Worm (Caenorhabditis elegans) whole organism, midembryonic: Measurements from ENCODE around the gene F36H5.10.

Source experiments
- T22C8.4 ChIP-seq: fragments of 200-800 bp; sonication (Bioruptor generic); IDR thresholded peaks from 2 replicates; pipeline ENCODE4 v1.3.6; 2022; ENCODE audit warnings: missing genetic modification characterization, missing compliant biosample characterization
- cog-1 ChIP-seq: sonication (generic microtip); optimal IDR thresholded peaks from 2 replicates; lab custom pipeline; 2016; ENCODE audit warnings: missing genetic modification characterization, missing compliant biosample characterization
- flt-1 ChIP-seq: fragments of 200-800 bp; sonication (Bioruptor generic); IDR thresholded peaks from 2 replicates; pipeline ENCODE4 v1.3.6; 2022; ENCODE audit warnings: missing genetic modification characterization, missing compliant biosample characterization
- klf-2 ChIP-seq: fragments of 200-800 bp; sonication (Bioruptor generic); conservative IDR thresholded peaks from 2 replicates; pipeline ENCODE4 v1.3.6; 2022; ENCODE audit warnings: missing genetic modification reagents, missing genetic modification characterization, missing compliant biosample characterization
- med-1 ChIP-seq: sonication (generic microtip); optimal IDR thresholded peaks from 2 replicates; lab custom pipeline; 2017; ENCODE audit warnings: missing genetic modification characterization, mild to moderate bottlenecking, missing compliant biosample characterization, antibody characterized with exemption, missing genetic modification reagents; ENCODE audit not compliant: insufficient read depth
- ref-1 ChIP-seq: fragments of 200-800 bp; sonication (Bioruptor generic); conservative IDR thresholded peaks from 2 replicates; pipeline ENCODE4 v1.3.6; 2022; ENCODE audit warnings: missing genetic modification reagents, missing genetic modification characterization, missing compliant biosample characterization
- tab-1 ChIP-seq: fragments of 200-800 bp; sonication (Bioruptor generic); IDR thresholded peaks from 2 replicates; pipeline ENCODE4 v1.3.6; 2022; ENCODE audit warnings: missing genetic modification characterization, missing compliant biosample characterization
- ztf-23 ChIP-seq: fragments of 200-800 bp; sonication (Bioruptor generic); IDR thresholded peaks from 2 replicates; pipeline ENCODE4 v1.3.6; 2022; ENCODE audit warnings: missing genetic modification reagents, missing genetic modification characterization, missing compliant biosample characterization
- ztf-29 ChIP-seq: fragments of 200-800 bp; sonication (Bioruptor generic); IDR thresholded peaks from 2 replicates; pipeline ENCODE4 v1.3.6; 2022; ENCODE audit warnings: missing genetic modification reagents, missing genetic modification characterization, missing compliant biosample characterization

The F36H5.10 gene

ce11 chrII:1786209-1786608, 29.1 kb downstream of the F36H5.10 start, which contains the start of gene C08F1.10:
C08F1.10 (minus strand) TSS chrII:1786309.
- TF ChIP-seq tab-1 (no peak), cog-1 (no peak), klf-2 (GFP tag; lab: Robert Waterston, UW) (no peak), ztf-29 (no peak), ztf-23 (GFP tag; lab: Robert Waterston, UW) (no peak), flt-1 (GFP tag; lab: Robert Waterston, UW) (no peak), T22C8.4 (GFP tag; lab: Robert Waterston, UW) (no peak), med-1 (GFP tag; lab: Kevin White, UChicago) (no peak), ref-1 (no peak)

DNA sequence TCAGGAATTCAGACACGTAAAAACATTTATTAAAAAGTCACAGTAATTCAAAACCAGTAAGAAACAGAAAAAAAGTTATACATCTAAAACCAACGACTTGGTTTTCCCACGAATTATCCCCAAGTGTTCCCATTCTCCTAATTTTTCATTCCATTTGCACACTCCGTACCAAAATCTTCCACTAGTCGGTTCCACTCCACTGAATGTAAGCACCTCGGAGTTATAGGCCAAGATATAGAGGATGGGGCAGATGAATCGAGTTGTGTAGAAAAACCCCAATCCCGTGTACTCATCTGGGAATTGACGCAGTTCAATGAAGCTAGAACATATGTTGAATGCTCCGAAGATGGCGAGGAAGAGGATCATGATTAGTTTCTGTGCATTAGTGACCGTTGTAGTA, 30.1 kb downstream of the F36H5.10 start:
- TF ChIP-seq tab-1 = no peak
- TF ChIP-seq cog-1 = no peak

ce11 chrII:1788087-1788486, 31.0 kb downstream of the F36H5.10 start, which contains the start of the genes C08F1.6 and fbxb-13:
C08F1.6 (minus strand) TSS chrII:1788187.
fbxb-13 (plus strand) TSS chrII:1788277.
- TF ChIP-seq ztf-23 (GFP tag; lab: Robert Waterston, UW) = no peak
- no peak for TF ChIP-seq tab-1
- TF ChIP-seq flt-1 (GFP tag; lab: Robert Waterston, UW) = no peak
- no peak for TF ChIP-seq cog-1
- TF ChIP-seq ztf-29 = no peak
- no peak for TF ChIP-seq ref-1
- no peak for TF ChIP-seq klf-2 (GFP tag; lab: Robert Waterston, UW)
- TF ChIP-seq med-1 (GFP tag; lab: Kevin White, UChicago) = no peak
- TF ChIP-seq T22C8.4 (GFP tag; lab: Robert Waterston, UW) = no peak

- no peak for TF ChIP-seq flt-1 (GFP tag; lab: Robert Waterston, UW)
- no peak for TF ChIP-seq klf-2 (GFP tag; lab: Robert Waterston, UW)
- no peak for TF ChIP-seq tab-1
- TF ChIP-seq ref-1 = no peak
- TF ChIP-seq med-1 (GFP tag; lab: Kevin White, UChicago) = no peak
- no peak for TF ChIP-seq ztf-29
- TF ChIP-seq cog-1 = no peak
- no peak for TF ChIP-seq T22C8.4 (GFP tag; lab: Robert Waterston, UW)
- TF ChIP-seq ztf-23 (GFP tag; lab: Robert Waterston, UW) = no peak
Measured at ce11 chrII:1806358-1806757, 49.2 kb downstream of the F36H5.10 start, which contains the start of gene C08F1.12. C08F1.12 (minus strand) TSS chrII:1806458.
